Fruit fly (Drosophila melanogaster) whole organism: ENCODE data around the gene Nnk.

Experiments
- CG8478 ChIP-seq: fragments of >200 bp; optimal IDR thresholded peaks from 2 replicates; lab custom pipeline; 2018; ENCODE audit warnings: inconsistent platforms
- Dll ChIP-seq: fragments of >200 bp; optimal IDR thresholded peaks from 2 replicates; lab custom pipeline; 2017
- EcR ChIP-seq, 2 experiments: fragments of >200 bp; optimal IDR thresholded peaks; 2 replicates each; lab custom pipeline; 2017; ENCODE audit warnings: missing biosample characterization in 2 of 2, missing genetic modification characterization in 2 of 2, missing genetic modification reagents in 2 of 2
- pan ChIP-seq: fragments of >200 bp; optimal IDR thresholded peaks from 2 replicates; lab custom pipeline; 2017
- psq ChIP-seq: fragments of >200 bp; optimal IDR thresholded peaks from 2 replicates; lab custom pipeline; 2017
- usp ChIP-seq: fragments of >200 bp; optimal IDR thresholded peaks from 2 replicates; lab custom pipeline; 2017; ENCODE audit warnings: missing biosample characterization, missing genetic modification characterization, mixed read lengths

The Nnk gene

DNA sequence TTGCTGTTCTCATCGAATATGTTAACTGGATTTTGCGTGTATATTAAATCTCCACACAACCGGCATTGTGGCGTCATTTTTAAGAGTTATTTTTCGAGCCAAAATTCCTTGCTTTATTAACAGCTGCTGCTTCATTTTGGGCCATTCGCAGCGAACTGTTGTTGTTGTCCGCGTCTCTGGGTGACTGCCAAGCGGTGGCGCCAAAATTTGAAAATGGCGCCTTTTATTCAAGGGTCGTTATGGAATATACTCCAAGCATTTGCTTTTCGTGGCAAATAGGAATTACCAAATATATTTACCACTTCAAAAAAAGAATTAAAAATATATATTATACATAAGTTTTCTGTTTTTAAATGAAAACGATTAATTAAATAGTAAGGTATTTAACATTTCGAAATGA, at the start of gene Nnk:
Gene Nnk (minus strand): TSS at position 158 of the 400 bp plus-strand sequence.
- TF ChIP-seq usp (GFP tag; lab: Kevin White, UChicago) (no peak), CG8478 (lab: Kevin White, UChicago) (no peak), EcR (GFP tag; optimal IDR thresholded peaks at IDR 0.05; lab: Kevin White, UChicago) (no peak), psq (lab: Kevin White, UChicago) (no peak), pan (lab: Kevin White, UChicago) (no peak), Dll (no peak)

DNA sequence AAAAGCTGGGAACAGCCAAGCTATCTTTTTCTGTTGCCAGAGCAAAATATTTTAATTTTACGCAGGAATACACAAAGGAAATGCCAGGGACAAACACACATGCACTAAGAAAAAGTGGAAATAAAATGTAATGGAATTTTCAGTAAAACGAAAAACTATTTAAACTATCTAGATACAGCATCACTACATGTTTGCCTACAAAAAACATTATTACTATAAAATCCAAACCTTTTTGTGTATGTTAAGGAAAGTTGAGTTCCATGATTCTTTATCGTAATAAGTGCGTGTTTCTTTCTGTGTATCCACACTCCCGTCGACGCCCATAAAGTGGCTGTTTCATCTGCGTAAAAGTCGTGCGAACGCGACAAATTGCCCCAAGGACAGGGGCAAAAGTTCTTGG, 44.1 kb upstream of the Nnk start:
- TF ChIP-seq EcR (GFP tag; optimal IDR thresholded peaks at IDR 0.05; lab: Kevin White, UChicago) (no peak), Dll (no peak), usp (GFP tag; lab: Kevin White, UChicago) (no peak), CG8478 (lab: Kevin White, UChicago) (no peak), pan (lab: Kevin White, UChicago) (no peak)

DNA sequence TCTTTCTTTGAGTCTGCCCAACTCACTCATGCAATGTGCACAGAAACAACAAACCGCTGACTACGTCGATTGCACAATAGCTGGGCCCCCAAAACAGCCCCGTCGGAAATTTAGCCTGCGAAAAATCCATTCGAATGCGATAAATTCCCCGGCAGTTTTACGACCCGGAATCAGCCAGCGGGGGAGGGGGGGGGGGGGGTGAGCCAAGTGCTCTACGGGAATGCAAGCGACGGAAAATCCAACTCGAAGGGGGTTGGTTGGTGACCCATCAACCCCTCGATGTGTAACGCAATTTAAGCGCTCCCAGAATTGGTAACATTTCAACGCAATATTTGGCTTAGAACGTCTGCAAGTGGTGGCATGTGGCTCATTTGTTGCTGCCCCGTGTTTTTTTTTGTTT, 41.9 kb upstream of the Nnk start:
- no peak for TF ChIP-seq pan (lab: Kevin White, UChicago)
- TF ChIP-seq CG8478 (lab: Kevin White, UChicago) = no peak
- TF ChIP-seq EcR (GFP tag; optimal IDR thresholded peaks at IDR 0.05; lab: Kevin White, UChicago) = no peak
- TF ChIP-seq Dll = no peak
- TF ChIP-seq usp (GFP tag; lab: Kevin White, UChicago) = no peak
- no peak for TF ChIP-seq psq (lab: Kevin White, UChicago)

DNA sequence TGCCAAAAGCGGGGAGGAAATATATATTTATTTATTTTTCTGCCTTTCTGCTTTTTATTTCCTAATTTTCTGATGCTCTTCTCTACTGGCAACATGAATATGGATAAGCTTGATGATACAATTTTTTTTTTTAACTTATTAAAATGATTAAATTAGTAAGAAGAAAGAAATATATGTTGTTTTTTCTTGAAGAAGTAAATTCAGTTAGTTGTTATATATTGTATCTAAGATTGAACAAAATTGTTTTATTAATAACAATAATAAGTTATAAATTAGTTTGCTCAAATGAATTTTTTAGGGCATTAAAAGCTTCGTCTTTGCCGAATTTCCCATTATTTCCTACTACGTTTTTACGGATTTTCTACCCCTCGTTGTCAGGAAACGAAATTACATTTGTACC, 25.5 kb upstream of the Nnk start:
- no peak for TF ChIP-seq CG8478 (lab: Kevin White, UChicago)
- TF ChIP-seq Dll = no peak
- TF ChIP-seq pan (lab: Kevin White, UChicago) = no peak
- no peak for TF ChIP-seq psq (lab: Kevin White, UChicago)
- no peak for TF ChIP-seq usp (GFP tag; lab: Kevin White, UChicago)
- no peak for TF ChIP-seq EcR (GFP tag; optimal IDR thresholded peaks at IDR 0.05; lab: Kevin White, UChicago)

DNA sequence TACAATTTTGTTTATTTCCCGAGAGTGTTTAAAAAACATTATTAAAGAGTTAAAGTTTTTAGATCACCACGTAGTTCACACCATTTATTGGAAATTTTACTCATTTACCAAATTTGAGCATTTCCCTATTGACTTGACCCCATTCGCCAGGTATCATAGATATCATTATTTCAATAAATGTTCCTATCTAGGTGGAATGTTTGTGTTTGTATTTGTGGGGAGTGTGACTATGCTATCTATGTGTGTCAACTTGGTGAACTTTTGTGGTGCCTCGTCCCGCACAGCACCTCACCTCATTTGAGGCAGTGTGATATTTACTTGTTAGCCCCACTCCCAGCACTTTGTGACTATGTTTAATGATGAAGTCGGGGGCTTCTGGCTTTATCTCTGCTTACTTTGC, 23.6 kb upstream of the Nnk start:
- TF ChIP-seq pan (lab: Kevin White, UChicago) (no peak), usp (GFP tag; lab: Kevin White, UChicago) (no peak), CG8478 (lab: Kevin White, UChicago) (no peak), EcR (GFP tag; optimal IDR thresholded peaks at IDR 0.05; lab: Kevin White, UChicago) (no peak), Dll (no peak), psq (lab: Kevin White, UChicago) (no peak)

DNA sequence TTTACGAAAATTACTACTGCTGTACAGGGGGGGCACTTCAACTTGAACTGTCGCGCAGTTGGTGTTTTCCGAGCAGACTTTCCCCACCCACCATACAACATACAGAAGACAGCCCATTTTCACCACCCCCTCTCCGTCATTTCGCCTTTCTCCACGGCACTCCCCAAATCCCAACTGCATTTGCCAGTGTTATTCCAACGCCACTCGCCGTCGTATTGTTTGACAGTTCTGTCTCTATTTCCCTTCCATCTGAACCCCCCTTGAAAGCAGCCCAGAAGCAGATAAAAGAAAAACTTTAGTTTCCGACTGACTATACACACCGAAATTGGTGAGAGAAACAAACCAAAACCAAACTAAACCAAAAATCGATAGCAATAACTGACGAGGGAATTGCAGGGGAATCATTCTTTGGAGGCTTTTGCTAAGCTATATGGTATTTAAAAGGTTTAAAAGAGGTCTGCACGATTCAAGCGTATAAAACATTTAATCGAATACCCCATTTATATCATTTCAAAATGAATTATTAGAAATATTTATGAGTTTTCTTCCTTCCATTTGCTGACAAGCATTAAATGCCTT, 22.1 kb upstream of the Nnk start:
- TF ChIP-seq pan (lab: Kevin White, UChicago) = no peak

DNA sequence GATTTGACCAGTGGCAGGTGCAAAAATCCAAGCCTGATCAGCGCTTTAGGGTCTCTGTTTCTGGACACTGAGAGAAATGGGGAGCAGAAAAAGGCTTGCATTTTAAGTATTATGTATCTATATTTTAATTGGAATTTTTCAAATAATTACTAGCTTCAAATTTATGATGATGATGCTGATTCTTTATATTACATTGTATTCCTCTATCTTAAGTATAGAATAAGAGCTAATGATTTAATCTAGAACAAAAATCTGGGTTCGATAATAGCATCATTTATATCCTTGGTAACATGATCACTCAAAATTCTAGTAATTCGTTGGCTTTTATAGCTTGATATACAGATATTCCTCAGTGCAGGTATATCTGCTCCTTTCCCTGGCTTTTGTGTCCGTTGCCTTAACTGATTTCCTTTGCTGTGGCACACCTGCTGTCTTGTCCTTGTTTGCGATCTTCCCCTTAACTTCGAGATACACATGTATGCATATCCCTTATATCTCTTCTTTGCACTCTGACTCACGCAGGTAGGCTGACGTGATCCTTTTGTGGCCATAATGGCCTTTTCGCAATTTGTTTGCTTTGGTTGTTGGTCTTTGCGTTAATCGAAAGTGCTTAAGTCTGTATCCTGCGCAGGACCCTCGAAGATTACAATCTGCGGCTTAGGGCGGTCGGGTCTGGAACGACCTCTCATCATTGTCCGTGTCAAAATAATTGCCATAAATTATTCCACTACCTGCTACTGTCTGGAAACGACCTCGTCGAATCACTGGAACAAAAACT, 20.9 kb upstream of the Nnk start:
- TF ChIP-seq CG8478 (lab: Kevin White, UChicago) (no peak), psq (lab: Kevin White, UChicago) (no peak), usp (GFP tag; lab: Kevin White, UChicago) (no peak), pan (lab: Kevin White, UChicago) (no peak), Dll (no peak), EcR (GFP tag; optimal IDR thresholded peaks at IDR 0.05; lab: Kevin White, UChicago) (no peak)

DNA sequence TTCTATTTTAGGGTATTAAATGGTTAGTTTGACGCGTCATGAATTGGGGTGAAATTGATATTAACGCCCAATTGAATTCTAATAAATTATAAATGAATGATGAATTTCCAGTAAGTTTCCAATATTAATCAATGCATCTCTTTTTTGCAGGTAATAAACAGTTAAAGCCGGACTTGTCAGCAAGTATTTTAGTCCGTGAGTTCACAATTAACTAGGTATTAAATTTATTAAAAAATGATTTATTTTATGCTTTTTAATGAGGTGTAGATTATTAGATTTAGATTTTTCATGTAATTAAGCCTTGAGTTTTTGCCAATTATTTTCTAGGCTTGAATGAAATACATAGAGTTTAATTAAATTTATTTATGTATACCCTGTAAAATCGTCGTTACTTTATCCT, 16.7 kb upstream of the Nnk start:
- TF ChIP-seq EcR (GFP tag; optimal IDR thresholded peaks at IDR 0.05; lab: Kevin White, UChicago) (no peak), Dll (no peak), pan (lab: Kevin White, UChicago) (no peak), psq (lab: Kevin White, UChicago) (no peak), usp (GFP tag; lab: Kevin White, UChicago) (no peak), CG8478 (lab: Kevin White, UChicago) (no peak)

DNA sequence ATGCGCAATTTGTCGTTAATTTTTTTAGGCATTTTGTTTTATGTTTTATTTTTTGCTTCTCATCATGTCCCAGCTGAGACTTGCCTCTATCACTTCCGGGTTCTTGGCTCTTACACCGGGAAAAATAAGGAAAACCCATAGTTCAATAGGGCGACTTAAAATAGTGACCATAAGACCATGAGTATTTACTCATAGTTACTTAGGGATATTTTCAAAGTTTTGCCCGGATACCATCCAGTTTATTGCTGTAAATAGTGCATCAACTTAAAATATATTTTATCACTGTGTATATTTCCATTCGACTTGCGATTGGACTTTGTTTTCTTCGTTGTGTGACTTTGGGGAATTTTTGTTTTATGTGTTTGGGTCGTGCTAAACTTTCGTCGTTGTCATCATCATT, 13.8 kb upstream of the Nnk start:
- TF ChIP-seq Dll = no peak
- TF ChIP-seq EcR (GFP tag; optimal IDR thresholded peaks at IDR 0.05; lab: Kevin White, UChicago) = no peak
- TF ChIP-seq psq (lab: Kevin White, UChicago) = no peak
- TF ChIP-seq pan (lab: Kevin White, UChicago) = no peak

DNA sequence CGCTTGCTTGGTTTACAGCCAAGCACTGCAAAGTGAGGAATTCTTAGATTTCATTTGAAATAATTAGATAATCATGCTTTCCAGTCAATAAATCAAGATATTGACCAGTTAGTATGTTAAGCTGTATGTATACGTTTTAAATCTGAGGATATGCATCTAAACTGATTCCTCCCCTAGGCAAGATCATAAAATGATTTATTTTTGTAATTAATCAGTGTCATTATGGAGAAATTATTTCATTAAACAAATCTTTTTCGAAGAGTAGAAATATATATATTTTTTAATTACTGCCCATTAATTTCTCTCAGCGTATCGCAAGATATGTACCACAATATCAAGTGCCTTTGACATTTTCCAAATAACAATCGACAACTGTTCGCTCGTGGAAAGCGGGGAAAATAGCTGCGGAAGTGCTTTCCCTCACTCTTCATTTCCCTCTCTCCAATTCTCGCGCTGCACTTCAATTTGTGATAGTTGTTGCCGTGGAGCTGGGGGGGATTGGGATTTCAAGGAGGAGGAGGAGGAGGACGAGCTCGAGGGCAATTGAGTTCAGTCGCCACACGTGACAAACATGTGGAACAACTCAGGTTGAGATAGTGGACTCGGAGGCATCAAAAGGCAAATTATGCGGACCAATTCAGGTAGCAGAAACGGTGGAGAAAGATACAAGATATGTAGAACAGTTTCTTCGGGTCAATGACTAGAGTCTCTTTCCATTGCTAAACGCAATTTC, 9.3 kb upstream of the Nnk start:
- TF ChIP-seq EcR (GFP tag; optimal IDR thresholded peaks at IDR 0.05; lab: Kevin White, UChicago) = peak in 1 of 2 experiments; percentile 50
- no peak for TF ChIP-seq pan (lab: Kevin White, UChicago)

DNA sequence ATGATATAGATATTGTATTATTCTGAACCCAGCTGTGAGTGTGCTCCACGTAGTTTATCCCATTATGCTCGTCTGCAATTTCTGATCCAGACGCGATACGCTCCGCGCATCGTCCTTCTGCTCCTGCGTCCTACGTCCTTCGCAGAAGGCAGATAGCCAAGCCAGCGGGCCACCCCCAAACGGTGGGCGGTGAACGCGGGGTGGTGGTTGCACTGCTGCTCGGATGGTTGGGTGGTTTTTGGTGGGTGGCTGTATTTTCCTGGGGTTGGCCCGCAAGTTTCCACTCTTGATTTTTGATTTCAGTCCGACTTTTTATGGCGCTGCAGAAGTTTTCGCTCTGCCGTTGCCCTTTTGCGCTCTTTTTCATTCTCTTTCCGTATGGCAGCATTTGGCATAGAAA, 7.4 kb upstream of the Nnk start:
- TF ChIP-seq Dll = no peak
- no peak for TF ChIP-seq CG8478 (lab: Kevin White, UChicago)
- TF ChIP-seq EcR (GFP tag; optimal IDR thresholded peaks at IDR 0.05; lab: Kevin White, UChicago) = no peak
- TF ChIP-seq usp (GFP tag; lab: Kevin White, UChicago) = no peak
- no peak for TF ChIP-seq pan (lab: Kevin White, UChicago)
- TF ChIP-seq psq (lab: Kevin White, UChicago) = no peak

DNA sequence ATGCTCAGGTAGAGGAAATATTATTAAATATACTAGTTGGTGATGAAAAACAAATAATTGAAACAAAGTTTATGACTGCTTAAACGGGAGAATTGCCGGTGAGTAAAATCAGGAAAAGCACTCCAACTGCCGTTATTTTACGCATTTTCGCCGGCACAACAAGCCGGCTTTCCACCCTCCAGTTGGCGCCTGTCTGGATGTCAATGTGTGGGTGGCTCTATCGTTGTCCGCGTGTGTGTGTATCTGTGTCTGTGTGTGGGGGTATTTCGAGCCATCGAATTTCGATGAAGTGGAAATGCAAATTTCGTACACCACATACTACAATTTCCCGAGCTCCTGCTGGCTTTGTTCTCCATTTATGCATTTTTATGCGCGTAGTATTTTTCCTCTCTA, 6.7 kb upstream of the Nnk start:
- TF ChIP-seq pan (lab: Kevin White, UChicago) (no peak), CG8478 (lab: Kevin White, UChicago) (no peak), usp (GFP tag; lab: Kevin White, UChicago) (no peak), psq (lab: Kevin White, UChicago) (no peak), Dll (no peak), EcR (GFP tag; optimal IDR thresholded peaks at IDR 0.05; lab: Kevin White, UChicago) (no peak)
